Worm (Caenorhabditis elegans) whole organism, dauer: ENCODE measurements around the gene C53D6.8.

Experiments
- unc-62 ChIP-seq: sonication (generic microtip); optimal IDR thresholded peaks from 2 replicates; lab custom pipeline; 2017; ENCODE audit warnings: missing biosample characterization, missing genetic modification reagents, missing genetic modification characterization

C53D6.8 gene

DNA sequence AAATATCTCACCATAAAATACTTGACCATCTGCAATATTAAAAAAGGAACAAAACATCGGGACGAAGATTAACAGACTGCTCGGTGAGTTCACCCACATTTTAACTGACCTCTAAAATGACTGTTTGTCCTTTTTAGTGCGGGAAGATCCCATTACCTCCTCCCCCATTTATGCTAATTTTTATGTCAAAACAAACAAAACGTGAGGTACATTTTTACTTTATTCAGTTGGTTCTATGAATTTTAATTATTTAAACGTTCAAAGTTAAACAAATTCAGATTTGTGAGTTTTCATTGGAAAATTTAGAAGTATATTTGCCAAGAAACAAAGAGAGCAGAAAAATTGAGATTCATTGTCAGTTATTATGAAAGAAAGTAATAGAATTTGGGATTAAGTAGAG is at the start of gene C53D6.8:
C53D6.8 (minus strand) TSS at position 101 of the 400 bp plus-strand sequence.
- TF ChIP-seq unc-62, result no peak

DNA sequence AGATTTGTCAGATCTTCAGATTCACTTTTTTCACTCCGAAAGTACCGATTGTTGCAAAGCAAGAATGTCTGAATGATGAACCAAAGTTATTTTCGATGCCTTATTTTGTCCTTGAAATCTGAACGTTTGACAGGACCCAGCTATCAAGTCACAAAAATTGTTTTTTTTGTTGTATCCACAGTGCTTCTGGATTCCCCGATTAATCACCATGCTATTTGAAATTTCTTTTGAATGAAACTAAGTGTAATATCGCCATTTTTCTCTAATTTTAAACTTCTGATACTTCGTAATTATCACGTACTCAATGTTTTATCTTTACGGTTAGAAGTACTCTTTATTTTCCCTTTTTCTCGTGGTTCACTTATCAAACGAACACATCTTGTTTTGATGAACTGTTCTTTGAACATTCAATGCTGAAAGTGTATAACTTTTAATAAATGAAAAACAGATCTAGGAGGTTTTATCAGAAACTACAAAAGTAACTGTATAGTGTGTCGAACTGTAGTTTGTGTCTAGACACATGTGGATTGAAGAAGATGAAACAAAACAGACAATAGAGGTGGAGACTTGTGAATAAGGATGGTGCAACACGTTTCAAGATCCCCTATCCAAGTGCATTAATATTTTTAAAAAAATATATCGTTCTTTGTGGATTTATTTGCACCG is 49.1 kb upstream of the C53D6.8 start:
- TF ChIP-seq unc-62, result no peak

DNA sequence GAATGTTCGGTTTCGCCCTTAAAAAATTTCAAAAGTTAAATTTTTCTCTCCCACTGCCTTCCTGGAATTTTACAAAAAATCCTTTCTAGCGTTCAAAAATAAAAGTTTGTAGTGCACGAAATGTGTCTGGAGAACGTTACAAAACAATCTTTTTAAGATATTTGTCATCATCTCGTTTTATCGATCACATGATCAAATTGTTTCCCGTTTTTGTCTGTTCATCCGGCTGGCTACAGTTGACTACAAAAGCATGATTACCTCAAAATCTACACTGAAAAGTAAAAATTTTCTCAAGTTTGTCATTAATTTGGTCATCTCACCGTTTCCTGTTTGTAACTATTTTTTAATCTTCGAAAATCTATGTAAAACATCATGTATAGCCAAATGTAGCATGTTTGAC is 48.5 kb upstream of the C53D6.8 start:
- no peak for TF ChIP-seq unc-62

DNA sequence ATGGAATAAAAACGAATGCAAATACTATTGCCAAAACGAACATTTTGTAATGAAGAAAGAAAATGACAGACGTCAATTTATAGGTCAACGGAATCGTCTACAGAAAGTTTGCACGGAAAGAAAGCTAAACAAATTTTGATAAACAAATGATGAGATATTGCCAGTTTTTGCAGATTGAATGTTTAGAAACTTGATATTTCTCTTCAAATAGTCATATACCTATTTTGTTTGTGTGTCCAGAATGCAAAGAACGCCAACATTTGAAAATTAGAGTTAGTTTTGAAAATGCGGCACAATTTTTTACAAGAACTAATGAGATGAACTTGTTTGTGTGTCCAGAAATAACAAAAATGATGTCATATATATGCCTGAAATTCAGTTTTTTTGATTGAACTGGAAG is 42.7 kb upstream of the C53D6.8 start, which contains the start of gene Y73F4A.1:
Y73F4A.1 (minus strand) TSS at position 101 of the 400 bp plus-strand sequence.
- TF ChIP-seq unc-62, result no peak

DNA sequence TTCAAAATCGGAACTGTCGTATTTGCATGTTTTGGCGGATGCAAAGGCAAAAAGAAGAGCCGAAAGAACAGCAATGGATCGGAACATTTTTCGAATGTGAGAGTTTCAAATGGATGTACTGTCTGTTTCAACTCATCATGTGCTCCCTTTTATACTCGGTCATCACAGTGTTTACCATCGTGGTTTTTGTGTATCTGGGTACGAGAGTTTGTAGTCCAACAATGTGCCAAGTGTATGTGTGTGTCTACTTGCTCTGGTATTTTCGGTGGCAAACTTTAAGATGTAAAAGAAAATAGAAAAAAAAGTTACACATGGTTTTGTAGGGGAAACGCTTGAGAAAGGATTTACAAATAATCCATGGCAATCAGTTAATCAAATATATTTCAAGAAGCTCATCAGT is 40.7 kb upstream of the C53D6.8 start, which contains the start of gene Y73F4A.2:
Y73F4A.2 (minus strand) TSS at position 124 of the 400 bp plus-strand sequence.
- no peak for TF ChIP-seq unc-62

DNA sequence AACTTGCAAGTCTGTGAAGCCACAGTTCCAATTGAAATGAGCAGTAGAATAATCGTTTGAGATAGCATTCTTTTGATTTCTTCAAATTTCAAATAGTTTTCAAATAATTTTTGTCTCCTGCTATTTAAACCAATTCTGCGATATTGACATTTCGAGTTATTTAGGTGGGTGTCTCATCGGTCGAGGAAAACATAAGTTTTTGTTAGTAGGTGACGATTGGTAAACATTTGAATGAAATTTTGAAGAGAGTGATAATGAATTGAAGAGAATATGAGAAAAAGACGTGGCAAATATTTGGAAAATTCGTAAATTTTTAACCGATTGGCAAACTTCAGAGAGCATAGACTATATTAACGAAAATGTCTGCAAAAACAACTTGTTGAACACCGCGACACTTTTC is 37.9 kb upstream of the C53D6.8 start, which contains the start of gene Y73F4A.3:
Y73F4A.3 (minus strand) TSS at position 101 of the 400 bp plus-strand sequence.
- no peak for TF ChIP-seq unc-62

DNA sequence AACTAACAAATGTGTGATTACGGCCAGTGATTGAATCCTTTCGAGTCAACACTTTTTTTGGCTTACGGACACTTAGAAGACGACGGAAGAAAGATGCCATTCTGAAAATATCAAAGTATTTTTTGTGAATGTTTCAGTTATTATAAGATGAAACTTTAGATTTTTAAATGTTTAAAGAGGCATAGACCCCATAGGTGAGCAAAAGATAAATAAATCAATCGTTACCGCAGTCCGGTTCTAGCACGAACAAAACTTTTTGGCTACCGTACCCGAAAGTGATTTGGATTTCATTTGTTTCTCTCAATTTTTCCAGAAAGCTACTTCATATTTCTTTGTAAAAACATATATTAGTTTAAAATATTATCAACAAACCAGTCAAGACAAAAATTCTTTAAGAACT is 34.5 kb upstream of the C53D6.8 start, which contains the start of gene C53D6.7:
C53D6.7 (minus strand) TSS at position 101 of the 400 bp plus-strand sequence.
- TF ChIP-seq unc-62, result no peak

DNA sequence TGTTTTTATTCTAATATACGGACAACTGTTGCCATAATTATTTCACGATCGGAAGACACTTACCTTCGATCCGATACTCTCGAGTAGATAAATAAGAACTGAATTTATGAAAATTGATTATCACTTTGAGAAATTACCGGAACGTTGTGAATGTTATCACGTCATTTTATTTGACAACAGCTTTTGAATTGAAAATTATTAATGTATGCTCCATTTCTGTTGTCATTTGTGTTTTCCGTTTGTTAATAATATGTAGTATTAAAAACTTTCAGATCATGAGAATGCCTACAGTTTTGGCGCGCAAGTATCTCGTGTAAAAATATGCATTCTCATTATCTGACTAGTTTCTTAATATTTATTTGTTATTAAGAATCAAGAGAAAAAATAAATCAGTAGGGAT is 31.8 kb upstream of the C53D6.8 start, which contains the start of gene C53D6.10:
C53D6.10 (minus strand) TSS at position 101 of the 400 bp plus-strand sequence.
- no peak for TF ChIP-seq unc-62

DNA sequence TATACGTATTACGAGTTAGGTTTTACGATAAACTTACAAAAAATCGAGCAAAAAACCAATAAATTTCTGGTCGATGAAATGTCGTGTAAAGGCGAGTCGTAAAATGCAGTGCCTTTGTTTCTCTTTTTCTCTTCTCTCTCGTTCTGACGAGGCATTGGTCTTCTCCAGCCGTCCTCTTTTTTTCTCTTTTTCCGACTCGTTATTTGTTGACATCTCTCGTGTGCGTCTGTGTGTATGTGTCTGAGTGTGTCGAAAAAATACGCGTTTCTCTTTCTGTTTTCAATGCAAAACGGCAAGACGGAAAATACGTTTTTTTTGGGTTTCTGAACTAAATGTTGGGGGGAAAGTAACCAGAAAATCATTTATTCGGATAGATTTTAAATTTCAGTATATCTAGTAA is 30.0 kb upstream of the C53D6.8 start, which contains the start of gene C53D6.6:
C53D6.6 (minus strand) TSS at position 118 of the 400 bp plus-strand sequence.
- no peak for TF ChIP-seq unc-62

DNA sequence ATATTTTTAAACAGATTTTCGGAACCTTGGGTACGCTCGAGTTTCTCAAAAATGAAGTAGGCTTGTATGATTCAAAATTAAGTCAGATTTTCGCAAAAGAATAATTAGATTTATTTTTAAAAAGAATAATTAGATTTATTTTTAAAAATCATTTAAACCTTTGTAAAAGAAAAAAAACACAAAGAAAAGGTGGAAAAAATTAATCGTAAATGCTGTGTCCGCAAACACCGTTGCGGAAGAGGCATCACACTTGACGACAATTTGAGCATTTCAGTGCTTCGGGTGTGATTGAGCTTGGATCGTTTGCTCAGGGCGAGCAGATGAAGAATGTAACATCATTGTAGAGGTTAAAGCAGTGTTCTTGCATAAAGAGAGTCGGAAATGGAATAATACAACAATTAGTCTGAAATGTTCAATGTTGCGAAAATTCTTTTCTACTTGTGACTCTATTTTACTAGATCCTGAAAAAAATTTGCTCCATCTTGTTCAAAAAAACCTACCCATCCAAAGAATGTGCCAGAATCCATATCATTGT is 18.8 kb upstream of the C53D6.8 start:
- no peak for TF ChIP-seq unc-62

DNA sequence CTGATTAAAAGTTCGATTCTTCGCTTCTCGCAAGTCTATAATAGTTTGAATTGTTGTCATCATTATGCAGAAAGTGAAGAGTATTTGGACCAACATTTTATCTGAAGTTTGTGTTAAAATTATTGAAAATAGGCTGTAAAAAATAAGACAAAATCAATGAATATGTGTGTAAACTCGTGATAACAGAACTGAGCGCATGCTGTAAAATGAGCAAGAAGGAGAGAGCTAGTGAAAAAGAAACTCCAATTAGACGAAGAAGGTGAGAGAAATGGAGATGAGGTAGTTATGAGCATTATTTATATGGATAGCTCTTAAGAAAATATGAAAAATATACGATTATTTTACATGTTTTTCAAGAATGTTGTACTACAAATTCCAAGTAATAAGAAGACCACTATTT is 18.3 kb upstream of the C53D6.8 start, which contains the start of gene C53D6.4:
C53D6.4 (minus strand) TSS at position 101 of the 400 bp plus-strand sequence.
- no peak for TF ChIP-seq unc-62

DNA sequence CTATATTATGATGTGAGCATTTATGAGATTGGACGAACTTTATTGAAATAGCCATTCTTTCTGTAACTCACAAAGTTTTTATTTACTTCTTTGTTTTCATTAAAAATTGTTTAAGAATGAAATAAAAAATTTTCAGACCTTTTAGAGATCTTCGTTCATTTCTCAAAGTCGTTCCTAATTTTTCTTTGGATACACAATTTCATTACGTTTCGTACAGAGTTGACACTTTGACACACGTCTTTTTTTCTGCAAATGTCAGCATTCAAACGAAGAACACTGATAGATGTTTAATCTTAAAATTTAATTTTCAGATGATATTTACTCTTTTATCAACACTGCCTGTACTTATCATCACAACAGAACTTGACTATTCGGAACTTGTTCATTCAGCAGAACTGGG is 13.9 kb upstream of the C53D6.8 start, which contains the start of gene acc-2:
acc-2 (plus strand) TSS at position 301 of the 400 bp plus-strand sequence.
- no peak for TF ChIP-seq unc-62

DNA sequence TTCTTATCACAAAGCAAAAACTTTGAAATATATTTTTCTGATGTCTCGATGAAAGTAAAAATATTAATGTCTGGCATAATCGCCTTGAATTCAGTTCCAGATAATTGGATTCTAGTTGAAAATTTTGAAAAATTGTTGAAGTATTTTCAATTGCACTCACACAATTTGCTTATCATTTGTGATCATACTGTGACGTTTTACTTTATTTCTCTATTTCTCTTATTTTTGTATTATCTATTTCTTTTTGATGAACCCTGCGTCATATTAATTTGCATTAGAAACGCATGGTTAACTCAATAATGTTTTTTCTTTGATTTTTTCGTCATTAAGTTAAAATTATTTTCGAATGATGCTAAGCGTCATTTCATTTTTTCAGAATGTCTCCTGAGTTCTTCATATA is 7.7 kb upstream of the C53D6.8 start, which contains the start of gene C53D6.11:
C53D6.11 (plus strand) TSS at position 328 of the 400 bp plus-strand sequence.
- TF ChIP-seq unc-62, result no peak

DNA sequence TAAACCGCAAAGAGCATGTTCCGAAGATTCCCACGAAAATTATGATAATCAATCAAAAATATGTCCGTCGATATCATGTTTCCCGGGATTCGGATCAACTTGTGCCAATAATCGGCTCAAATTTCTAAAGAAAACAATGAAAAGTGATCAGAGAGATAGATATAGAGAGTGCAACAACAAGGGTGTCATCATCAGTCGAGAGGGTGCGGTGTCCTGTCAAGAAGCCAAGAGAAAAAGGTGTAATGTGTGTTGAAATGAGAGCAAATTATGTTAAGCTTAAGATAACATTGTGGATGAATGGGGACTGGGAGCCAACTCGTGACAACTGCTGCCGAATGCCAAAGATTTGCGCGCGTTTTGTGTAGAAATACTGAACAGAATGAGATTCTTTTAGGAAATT is 5.4 kb upstream of the C53D6.8 start:
- TF ChIP-seq unc-62, result no peak

DNA sequence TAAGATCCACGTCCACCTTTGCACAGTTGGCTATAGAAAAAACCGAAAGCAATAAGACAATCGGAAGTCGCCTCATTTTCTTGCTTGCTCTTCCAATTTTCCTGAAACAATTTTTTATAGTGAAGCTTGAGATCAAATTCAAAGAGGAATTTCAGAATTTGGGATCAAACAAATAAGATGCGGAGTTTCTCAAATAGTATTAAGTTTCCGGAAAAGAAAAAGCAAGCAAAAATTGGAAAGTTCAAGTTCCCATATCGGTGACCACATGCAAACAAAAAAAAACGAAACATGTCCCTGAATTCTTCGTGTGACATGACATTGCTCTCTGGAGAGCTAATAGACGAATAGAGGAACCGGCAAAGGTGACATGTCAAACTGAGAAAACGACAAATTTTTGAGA is 2.8 kb upstream of the C53D6.8 start, which contains the start of gene unc-129:
unc-129 (minus strand) TSS at position 101 of the 400 bp plus-strand sequence.
- TF ChIP-seq unc-62, result no peak

DNA sequence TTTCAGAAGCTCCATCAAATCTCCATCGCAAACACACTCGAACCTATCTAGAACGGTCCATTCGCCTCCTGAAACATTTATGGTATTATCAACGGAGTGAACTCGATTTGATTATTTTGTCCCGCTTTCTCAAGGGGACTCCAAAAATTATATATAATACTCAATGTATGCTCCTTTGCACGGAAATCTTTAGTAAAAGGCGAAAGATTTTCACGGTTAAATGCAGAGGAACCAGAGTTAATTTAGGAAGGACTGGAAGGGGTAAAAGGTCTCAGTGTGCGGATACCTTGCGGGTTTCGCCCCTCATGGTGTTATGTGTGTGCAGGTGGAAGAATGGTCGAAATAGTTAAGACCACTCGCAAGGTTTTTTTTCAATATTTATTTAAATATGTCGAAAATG is 1.4 kb downstream of the C53D6.8 start:
- TF ChIP-seq unc-62, result no peak

DNA sequence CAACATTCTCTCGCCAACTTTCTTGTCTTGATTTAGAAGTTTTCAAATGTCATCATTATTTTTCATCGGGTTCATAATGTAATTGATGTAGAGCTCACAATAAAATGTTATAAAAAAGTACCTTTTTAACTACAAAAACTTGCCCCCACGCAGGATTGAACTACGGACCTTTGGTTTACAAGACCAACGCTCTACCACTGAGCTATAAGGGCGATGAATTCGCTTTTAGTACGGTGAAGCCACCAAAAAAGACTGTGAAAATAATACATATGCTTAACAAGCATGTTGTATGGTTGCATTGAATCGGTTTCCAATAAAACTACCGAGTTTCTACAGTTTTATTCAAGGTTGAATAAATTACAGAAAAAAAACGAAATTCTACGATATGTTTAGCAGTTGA is 1.9 kb downstream of the C53D6.8 start:
- no peak for TF ChIP-seq unc-62

DNA sequence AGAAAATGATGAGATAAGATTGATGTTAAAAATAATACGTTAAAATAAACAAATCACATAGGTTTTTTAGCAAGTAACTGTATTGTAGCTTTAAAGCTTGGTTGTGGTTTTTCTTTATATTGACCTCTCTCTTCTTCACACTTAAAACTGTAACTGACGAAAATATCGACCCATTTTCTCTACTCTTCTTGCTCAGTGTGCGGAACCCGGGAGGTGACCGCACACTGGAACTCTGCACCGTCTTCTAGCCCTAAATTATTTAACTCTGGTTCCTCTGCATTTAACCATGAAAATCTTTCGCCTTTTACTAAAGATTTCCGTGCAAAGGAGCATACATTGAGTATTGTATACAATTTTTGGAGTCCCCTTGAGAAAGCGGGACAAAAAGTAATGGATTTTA is 8.0 kb downstream of the C53D6.8 start:
- no peak for TF ChIP-seq unc-62
